Worm (Caenorhabditis elegans) whole organism, midembryonic: ENCODE measurements around the gene mics-1.

ENCODE experiments used
- flt-1 ChIP-seq: fragments of 200-800 bp; sonication (Bioruptor generic); IDR thresholded peaks from 2 replicates; pipeline ENCODE4 v1.3.6; 2022; ENCODE audit warnings: missing genetic modification characterization, missing compliant biosample characterization
- klf-2 ChIP-seq: fragments of 200-800 bp; sonication (Bioruptor generic); conservative IDR thresholded peaks from 2 replicates; pipeline ENCODE4 v1.3.6; 2022; ENCODE audit warnings: missing genetic modification reagents, missing genetic modification characterization, missing compliant biosample characterization
- ztf-23 ChIP-seq: fragments of 200-800 bp; sonication (Bioruptor generic); IDR thresholded peaks from 2 replicates; pipeline ENCODE4 v1.3.6; 2022; ENCODE audit warnings: missing genetic modification reagents, missing genetic modification characterization, missing compliant biosample characterization

DNA sequence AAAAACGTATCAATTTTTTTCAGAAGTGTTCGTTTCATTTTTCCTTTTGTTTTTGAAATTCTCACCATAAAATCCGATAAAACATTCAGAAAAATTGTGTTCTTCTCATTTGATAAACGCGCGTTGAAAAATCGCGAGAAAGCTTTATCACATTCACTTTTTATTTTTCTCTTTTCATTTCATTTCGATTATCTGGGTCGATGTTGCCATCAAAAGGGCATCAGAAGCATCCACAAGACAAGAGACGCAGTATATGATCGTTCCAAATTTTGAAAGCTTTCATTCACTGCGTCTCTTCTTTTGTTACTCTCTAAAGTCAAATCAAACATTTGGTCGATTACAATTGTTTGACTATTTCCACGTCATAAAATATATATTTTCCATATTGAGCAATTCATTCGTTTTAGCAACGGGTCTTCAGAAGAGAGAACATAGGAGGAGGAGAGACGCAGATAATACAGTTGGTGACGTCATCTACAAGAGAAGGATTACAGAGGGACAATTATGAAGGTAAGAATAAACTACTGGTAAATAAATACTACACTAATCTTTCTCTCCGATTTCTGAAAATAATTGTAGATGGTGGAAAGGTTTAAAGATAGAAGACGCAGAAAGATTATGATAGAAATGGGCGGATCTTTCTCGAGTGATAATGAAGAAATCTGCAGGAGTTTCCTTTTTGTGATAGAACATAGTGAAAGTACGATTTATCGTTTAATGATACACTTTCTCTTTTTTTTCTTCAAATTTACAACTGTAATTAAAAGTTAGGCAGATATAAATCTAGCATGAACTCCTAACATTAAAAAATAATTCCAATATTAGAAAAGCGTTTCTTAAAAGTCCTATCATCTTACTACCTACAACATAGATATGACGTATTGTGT lies 24.2 kb upstream of the mics-1 start, which contains the start of gene H27A22.1:
- TF ChIP-seq klf-2 (GFP tag; lab: Robert Waterston, UW) (no peak), ztf-23 (GFP tag; lab: Robert Waterston, UW) (no peak), flt-1 (no peak)
